Worm (Caenorhabditis elegans) whole organism, L4 larva: Measurements from ENCODE around the gene nlp-64.

Experiments
- F26F4.8 ChIP-seq: fragments of 200-800 bp; sonication (Bioruptor generic); conservative IDR thresholded peaks from 2 replicates; pipeline ENCODE4 v1.3.6; 2022; ENCODE audit warnings: missing genetic modification characterization, missing compliant biosample characterization
- F44E2.7 ChIP-seq: fragments of 200-800 bp; sonication (Bioruptor generic); IDR thresholded peaks from 2 replicates; pipeline ENCODE4 v2.1.2; 2022; ENCODE audit warnings: missing genetic modification characterization, missing compliant biosample characterization
- R02D3.7 ChIP-seq: fragments of 150-350 bp; sonication (generic microtip); optimal IDR thresholded peaks from 3 replicates; lab custom pipeline; 2014; ENCODE audit warnings: missing biosample characterization, missing genetic modification characterization
- T20F7.1 ChIP-seq: fragments of 200-800 bp; sonication (Bioruptor generic); optimal IDR thresholded peaks from 2 replicates; lab custom pipeline; 2018; ENCODE audit warnings: mild to moderate bottlenecking, missing genetic modification characterization, missing compliant biosample characterization
- Y48G9A.11 ChIP-seq: fragments of 200-800 bp; sonication (Bioruptor generic); IDR thresholded peaks from 2 replicates; pipeline ENCODE4 v1.3.6; 2022; ENCODE audit warnings: missing genetic modification reagents, missing genetic modification characterization, missing compliant biosample characterization
- aha-1 ChIP-seq: fragments of 150-350 bp; peaks from one replicate; lab custom pipeline; 2014; ENCODE audit warnings: missing biosample characterization, missing genetic modification characterization
- aly-2 ChIP-seq: sonication (generic microtip); optimal IDR thresholded peaks from 2 replicates; lab custom pipeline; 2018; ENCODE audit warnings: missing biosample characterization, missing genetic modification characterization
- arid-1 ChIP-seq: fragments of 200-800 bp; sonication (Bioruptor generic); conservative IDR thresholded peaks from 2 replicates; pipeline ENCODE4 v1.3.6; 2022; ENCODE audit warnings: missing genetic modification reagents, missing genetic modification characterization, missing compliant biosample characterization
- ceh-32 ChIP-seq: sonication (generic microtip); optimal IDR thresholded peaks from 2 replicates; lab custom pipeline; 2016; ENCODE audit warnings: mild to moderate bottlenecking, missing genetic modification characterization, missing compliant biosample characterization; ENCODE audit not compliant: poor library complexity
- ceh-62 ChIP-seq: sonication (generic microtip); optimal IDR thresholded peaks from 2 replicates; lab custom pipeline; 2017; ENCODE audit warnings: missing biosample characterization, missing genetic modification characterization
- ctbp-1 ChIP-seq: fragments of 200-800 bp; sonication (Bioruptor generic); IDR thresholded peaks from 2 replicates; pipeline ENCODE4 v1.3.6; 2022; ENCODE audit warnings: missing genetic modification reagents, missing genetic modification characterization, missing compliant biosample characterization
- daf-12 ChIP-seq: fragments of 150-350 bp; optimal IDR thresholded peaks from 2 replicates; lab custom pipeline; 2014; ENCODE audit warnings: missing biosample characterization, missing genetic modification reagents, missing genetic modification characterization
- daf-16 ChIP-seq, 3 experiments: sonication (generic microtip); optimal IDR thresholded peaks; 2 replicates each; lab custom pipeline; 2016 to 2017; ENCODE audit warnings: missing genetic modification characterization in 3 of 3, missing genetic modification reagents in 3 of 3, mild to moderate bottlenecking in 2 of 3, missing compliant biosample characterization in 2 of 3, missing biosample characterization in 1 of 3, moderate library complexity in 1 of 3
- daf-19 ChIP-seq: fragments of 200-800 bp; sonication (Bioruptor generic); conservative IDR thresholded peaks from 2 replicates; pipeline ENCODE4 v1.3.6; 2022; ENCODE audit warnings: missing genetic modification characterization, missing compliant biosample characterization
- daf-8 ChIP-seq: fragments of 200-800 bp; sonication (Bioruptor generic); IDR thresholded peaks from 2 replicates; pipeline ENCODE4 v1.3.6; 2022; ENCODE audit warnings: missing genetic modification characterization, missing compliant biosample characterization
- dmd-9 ChIP-seq: fragments of 200-800 bp; sonication (Bioruptor generic); IDR thresholded peaks from 2 replicates; pipeline ENCODE4 v1.3.6; 2022; ENCODE audit warnings: missing genetic modification reagents, missing genetic modification characterization, missing compliant biosample characterization
- duxl-1 ChIP-seq: sonication (generic microtip); optimal IDR thresholded peaks from 2 replicates; lab custom pipeline; 2016; ENCODE audit warnings: mild to moderate bottlenecking, missing genetic modification characterization, moderate library complexity, missing compliant biosample characterization; ENCODE audit not compliant: poor library complexity
- dve-1 ChIP-seq: sonication (generic microtip); optimal IDR thresholded peaks from 2 replicates; lab custom pipeline; 2017; ENCODE audit warnings: antibody characterized with exemption, mild to moderate bottlenecking, missing genetic modification characterization, missing compliant biosample characterization; ENCODE audit not compliant: insufficient read depth
- hlh-11 ChIP-seq: fragments of 200-800 bp; sonication (Bioruptor generic); optimal IDR thresholded peaks from 2 replicates; lab custom pipeline; 2018; ENCODE audit warnings: mild to moderate bottlenecking, missing genetic modification characterization, missing compliant biosample characterization
- hmg-1.1 ChIP-seq: fragments of 200-800 bp; sonication (Bioruptor generic); IDR thresholded peaks from 2 replicates; pipeline ENCODE4 v1.3.6; 2022; ENCODE audit warnings: missing genetic modification reagents, missing genetic modification characterization, missing compliant biosample characterization
- lin-13 ChIP-seq: fragments of 150-350 bp; optimal IDR thresholded peaks from 2 replicates; lab custom pipeline; 2014; ENCODE audit warnings: missing biosample characterization, missing genetic modification reagents, missing genetic modification characterization
- lir-3 ChIP-seq: sonication (generic microtip); optimal IDR thresholded peaks from 2 replicates; lab custom pipeline; 2016; ENCODE audit warnings: mild to moderate bottlenecking, missing genetic modification characterization, missing compliant biosample characterization
- lsy-2 ChIP-seq, 2 experiments: fragments of 150-350 bp in 1 of 2; sonication (generic microtip) in 1 of 2; optimal IDR thresholded peaks; 2 replicates each; lab custom pipeline; 2014 to 2017; ENCODE audit warnings: missing biosample characterization in 2 of 2, missing genetic modification characterization in 2 of 2
- mdt-29 ChIP-seq: fragments of 200-800 bp; sonication (Bioruptor generic); IDR thresholded peaks from 2 replicates; pipeline ENCODE4 v1.3.6; 2022; ENCODE audit warnings: missing genetic modification reagents, missing genetic modification characterization, missing compliant biosample characterization
- mxl-2 ChIP-seq: fragments of 200-800 bp; sonication (Bioruptor generic); conservative IDR thresholded peaks from 2 replicates; pipeline ENCODE4 v1.3.6; 2022; ENCODE audit warnings: missing genetic modification reagents, missing genetic modification characterization, missing compliant biosample characterization
- nhr-237 ChIP-seq: sonication (generic microtip); optimal IDR thresholded peaks from 2 replicates; lab custom pipeline; 2017; ENCODE audit warnings: missing biosample characterization, missing genetic modification characterization
- nhr-25 ChIP-seq: sonication (generic microtip); optimal IDR thresholded peaks from 2 replicates; lab custom pipeline; 2017; ENCODE audit warnings: missing genetic modification characterization, mild to moderate bottlenecking, missing compliant biosample characterization, antibody characterized with exemption, moderate library complexity, borderline replicate concordance; ENCODE audit not compliant: insufficient read depth
- nhr-28 ChIP-seq: fragments of 150-350 bp; optimal IDR thresholded peaks from 2 replicates; lab custom pipeline; 2014; ENCODE audit warnings: missing biosample characterization, missing genetic modification characterization
- nhr-48 ChIP-seq: sonication (generic microtip); optimal IDR thresholded peaks from 2 replicates; lab custom pipeline; 2016; ENCODE audit warnings: mild to moderate bottlenecking, missing genetic modification characterization, missing compliant biosample characterization
- nhr-77 ChIP-seq: fragments of 150-350 bp; optimal IDR thresholded peaks from 2 replicates; lab custom pipeline; 2014; ENCODE audit warnings: missing biosample characterization, missing genetic modification characterization
- pqm-1 ChIP-seq: sonication (generic microtip); optimal IDR thresholded peaks from 2 replicates; lab custom pipeline; 2017; ENCODE audit warnings: missing biosample characterization, missing genetic modification characterization
- set-16 ChIP-seq: fragments of 200-800 bp; sonication (Bioruptor generic); IDR thresholded peaks from 2 replicates; pipeline ENCODE4 v1.3.6; 2022; ENCODE audit warnings: missing genetic modification reagents, missing genetic modification characterization, missing compliant biosample characterization
- snpc-4 ChIP-seq: fragments of 150-350 bp; optimal IDR thresholded peaks from 2 replicates; lab custom pipeline; 2014; ENCODE audit warnings: missing biosample characterization, missing genetic modification characterization
- tag-97 ChIP-seq: fragments of 200-800 bp; sonication (Bioruptor generic); IDR thresholded peaks from 2 replicates; pipeline ENCODE4 v1.3.6; 2022; ENCODE audit warnings: missing genetic modification characterization, missing compliant biosample characterization
- unc-62 ChIP-seq, 3 experiments: fragments of 150-350 bp in 1 of 3; sonication (generic microtip); optimal IDR thresholded peaks in 2 of 3; peaks in 1 of 3; 1 replicate in 1 of 3; 2 replicates in 2 of 3; lab custom pipeline; 2014 to 2017; ENCODE audit warnings: missing biosample characterization in 3 of 3, missing genetic modification characterization in 3 of 3, missing genetic modification reagents in 3 of 3, missing genotype in 1 of 3
- zag-1 ChIP-seq: fragments of 150-350 bp; optimal IDR thresholded peaks from 2 replicates; lab custom pipeline; 2014; ENCODE audit warnings: missing biosample characterization, missing genetic modification characterization
- zfp-2 ChIP-seq: sonication (generic microtip); optimal IDR thresholded peaks from 2 replicates; lab custom pipeline; 2016; ENCODE audit warnings: mild to moderate bottlenecking, missing genetic modification characterization, missing compliant biosample characterization
- zfp-3 ChIP-seq: fragments of 200-800 bp; sonication (Bioruptor generic); conservative IDR thresholded peaks from 2 replicates; pipeline ENCODE4 v1.3.6; 2022; ENCODE audit warnings: missing genetic modification reagents, missing genetic modification characterization, missing compliant biosample characterization
- ztf-11 ChIP-seq: fragments of 150-350 bp; optimal IDR thresholded peaks from 2 replicates; lab custom pipeline; 2014; ENCODE audit warnings: missing biosample characterization, missing genetic modification characterization

Gene nlp-64

ce11 chrX:334452-334851 lies 23.3 kb upstream of the nlp-64 start:
- TF ChIP-seq F26F4.8 (GFP tag; lab: Robert Waterston, UW) (no peak), ctbp-1 (no peak), mdt-29 (GFP tag; lab: Robert Waterston, UW) (no peak), dmd-9 (GFP tag; lab: Robert Waterston, UW) (no peak), ceh-32 (no peak), duxl-1 (tag; lab: Kevin White, UChicago) (no peak), lir-3 (tag; lab: Kevin White, UChicago) (no peak), hlh-11 (tag; lab: Kevin White, UChicago) (no peak), daf-16 (GFP tag; optimal IDR thresholded peaks at IDR 0.05; lab: Kevin White, UChicago) (no peak), daf-16 (tag; optimal IDR thresholded peaks at IDR 0.05; lab: Kevin White, UChicago) (no peak), nhr-25 (tag; lab: Kevin White, UChicago) (no peak), daf-12 (tag; lab: Kevin White, UChicago) (no peak), unc-62 (GFP tag; optimal IDR thresholded peaks at IDR 0.05 in 1 of 2; lab: Kevin White, UChicago) (peak in 1 of 2 experiments; percentile 52), unc-62 (tag; optimal IDR thresholded peaks at IDR 0.05; lab: Kevin White, UChicago) (no peak), aha-1 (tag; lab: Kevin White, UChicago) (peak; percentile 52), aly-2 (no peak)
- TF ChIP-seq, all 104 proteins: peak for 2

- TF ChIP-seq pqm-1 (tag; lab: Kevin White, UChicago), result no peak
- peak in 1 of 2 experiments; percentile 91 for TF ChIP-seq unc-62 (GFP tag; optimal IDR thresholded peaks at IDR 0.05 in 1 of 2; lab: Kevin White, UChicago)
- TF ChIP-seq unc-62 (tag; optimal IDR thresholded peaks at IDR 0.05; lab: Kevin White, UChicago), result no peak
Measured at ce11 chrX:332643-333042, 21.5 kb upstream of the nlp-64 start.

ce11 chrX:330861-331260 lies 19.8 kb upstream of the nlp-64 start:
- TF ChIP-seq arid-1 (GFP tag; lab: Robert Waterston, UW), result 0 out of 2 replicates have a peak, but pooled peaks have one; percentile 29

- TF ChIP-seq unc-62 (GFP tag; optimal IDR thresholded peaks at IDR 0.05 in 1 of 2; lab: Kevin White, UChicago), result peak in 1 of 2 experiments; percentile 90
- no peak for TF ChIP-seq unc-62 (tag; optimal IDR thresholded peaks at IDR 0.05; lab: Kevin White, UChicago)
- TF ChIP-seq ztf-11 (tag; lab: Kevin White, UChicago), result no peak
- TF ChIP-seq, all 104 proteins: peak for 1
Measured at ce11 chrX:328736-329135, 17.6 kb upstream of the nlp-64 start.

ce11 chrX:325597-326161 lies 14.6 kb upstream of the nlp-64 start, which contains the start of gene M02E1.1:
Gene M02E1.1, plus strand, starts transcription at chrX:326111.
- TF ChIP-seq zfp-3 (GFP tag; lab: Robert Waterston, UW) (no peak), mxl-2 (GFP tag; lab: Robert Waterston, UW) (no peak), aly-2 (no peak), zag-1 (tag; lab: Kevin White, UChicago) (no peak), arid-1 (GFP tag; lab: Robert Waterston, UW) (no peak), T20F7.1 (GFP tag; lab: Kevin White, UChicago) (peak; percentile 58), tag-97 (GFP tag; lab: Robert Waterston, UW) (no peak), hmg-1.1 (GFP tag; lab: Robert Waterston, UW) (peak; percentile 36; the same call in 1 of the 2 replicates), daf-19 (GFP tag; lab: Robert Waterston, UW) (no peak), ztf-11 (tag; lab: Kevin White, UChicago) (no peak), daf-8 (GFP tag; lab: Robert Waterston, UW) (no peak), Y48G9A.11 (GFP tag; lab: Robert Waterston, UW) (no peak), nhr-25 (tag; lab: Kevin White, UChicago) (no peak), nhr-48 (tag; lab: Kevin White, UChicago) (no peak), ceh-62 (tag; lab: Kevin White, UChicago) (no peak), nhr-237 (no peak), F44E2.7 (GFP tag; lab: Robert Waterston, UW) (no peak), snpc-4 (tag; lab: Kevin White, UChicago) (no peak), R02D3.7 (no peak), set-16 (no peak), nhr-28 (tag; lab: Kevin White, UChicago) (peak; percentile 19), dve-1 (tag; lab: Kevin White, UChicago) (no peak), daf-16 (GFP tag; optimal IDR thresholded peaks at IDR 0.05; lab: Kevin White, UChicago) (no peak), daf-16 (tag; optimal IDR thresholded peaks at IDR 0.05; lab: Kevin White, UChicago) (peak; percentile 19), lin-13 (GFP tag; lab: Kevin White, UChicago) (no peak), lsy-2 (tag; optimal IDR thresholded peaks at IDR 0.05; lab: Kevin White, UChicago) (peak in 1 of 2 experiments; percentile 47), zfp-2 (tag; lab: Kevin White, UChicago) (no peak), unc-62 (GFP tag; optimal IDR thresholded peaks at IDR 0.05 in 1 of 2; lab: Kevin White, UChicago) (no peak), unc-62 (tag; optimal IDR thresholded peaks at IDR 0.05; lab: Kevin White, UChicago) (no peak), aha-1 (tag; lab: Kevin White, UChicago) (no peak), nhr-77 (no peak)
